Worm (Caenorhabditis elegans) whole organism, early embryonic: ENCODE measurements around the gene F15H10.12.

Experiments
- B0310.2 ChIP-seq: sonication (generic microtip); optimal IDR thresholded peaks from 2 replicates; lab custom pipeline; 2016; ENCODE audit warnings: mild to moderate bottlenecking, missing genetic modification characterization, missing compliant biosample characterization
- F13C5.2 ChIP-seq: sonication (generic microtip); optimal IDR thresholded peaks from 2 replicates; lab custom pipeline; 2017; ENCODE audit warnings: mild to moderate bottlenecking, missing genetic modification characterization, inconsistent platforms, missing compliant biosample characterization
- aly-1 ChIP-seq: sonication (generic microtip); optimal IDR thresholded peaks from 2 replicates; lab custom pipeline; 2016; ENCODE audit warnings: missing genetic modification characterization, missing compliant biosample characterization
- ama-1 ChIP-seq: fragments of 150-350 bp; optimal IDR thresholded peaks from 2 replicates; lab custom pipeline; 2014
- ceh-13 ChIP-seq: fragments of 200-800 bp; sonication (Bioruptor generic); optimal IDR thresholded peaks from 2 replicates; lab custom pipeline; 2018; ENCODE audit warnings: mild to moderate bottlenecking, missing genetic modification characterization, missing compliant biosample characterization
- ceh-36 ChIP-seq: sonication (generic microtip); optimal IDR thresholded peaks from 2 replicates; lab custom pipeline; 2016; ENCODE audit warnings: missing genetic modification characterization, inconsistent platforms, missing compliant biosample characterization
- ets-7 ChIP-seq: sonication (generic microtip); optimal IDR thresholded peaks from 2 replicates; lab custom pipeline; 2016; ENCODE audit warnings: missing genotype, missing genetic modification characterization, missing compliant biosample characterization
- flt-1 ChIP-seq: fragments of 200-800 bp; sonication (Bioruptor generic); IDR thresholded peaks from 2 replicates; pipeline ENCODE4 v1.3.6; 2022; ENCODE audit warnings: missing genetic modification characterization, missing compliant biosample characterization
- hmbx-1 ChIP-seq: sonication (generic microtip); optimal IDR thresholded peaks from 2 replicates; lab custom pipeline; 2016; ENCODE audit warnings: mild to moderate bottlenecking, missing genetic modification characterization, missing compliant biosample characterization
- hmg-4 ChIP-seq: fragments of 200-800 bp; sonication (Bioruptor generic); optimal IDR thresholded peaks from 2 replicates; lab custom pipeline; 2018; ENCODE audit warnings: mild to moderate bottlenecking, missing genetic modification characterization, missing compliant biosample characterization
- hnd-1 ChIP-seq: sonication (generic microtip); optimal IDR thresholded peaks from 2 replicates; lab custom pipeline; 2016; ENCODE audit warnings: missing genetic modification characterization, missing compliant biosample characterization
- pes-1 ChIP-seq: fragments of 200-800 bp; sonication (Bioruptor generic); IDR thresholded peaks from 2 replicates; pipeline ENCODE4 v1.3.6; 2022; ENCODE audit warnings: missing genetic modification reagents, missing genetic modification characterization, missing compliant biosample characterization
- scrt-1 ChIP-seq: fragments of 200-800 bp; sonication (Bioruptor generic); IDR thresholded peaks from 2 replicates; pipeline ENCODE4 v1.3.6; 2022; ENCODE audit warnings: missing genetic modification characterization, missing compliant biosample characterization
- sea-1 ChIP-seq: fragments of 200-800 bp; sonication (Bioruptor generic); conservative IDR thresholded peaks from 2 replicates; pipeline ENCODE4 v1.3.6; 2022; ENCODE audit warnings: missing genetic modification characterization, missing compliant biosample characterization
- tbx-11 ChIP-seq: fragments of 200-800 bp; sonication (Bioruptor generic); IDR thresholded peaks from 2 replicates; pipeline ENCODE4 v1.3.6; 2022; ENCODE audit warnings: missing genetic modification characterization, missing compliant biosample characterization
- tbx-37 ChIP-seq: fragments of 200-800 bp; sonication (Bioruptor generic); conservative IDR thresholded peaks from 2 replicates; pipeline ENCODE4 v1.3.6; 2022; ENCODE audit warnings: missing genetic modification reagents, missing genetic modification characterization, missing compliant biosample characterization
- tra-4 ChIP-seq: sonication (generic microtip); optimal IDR thresholded peaks from 2 replicates; lab custom pipeline; 2017; ENCODE audit warnings: missing genetic modification characterization, missing compliant biosample characterization

F15H10.12 gene

DNA sequence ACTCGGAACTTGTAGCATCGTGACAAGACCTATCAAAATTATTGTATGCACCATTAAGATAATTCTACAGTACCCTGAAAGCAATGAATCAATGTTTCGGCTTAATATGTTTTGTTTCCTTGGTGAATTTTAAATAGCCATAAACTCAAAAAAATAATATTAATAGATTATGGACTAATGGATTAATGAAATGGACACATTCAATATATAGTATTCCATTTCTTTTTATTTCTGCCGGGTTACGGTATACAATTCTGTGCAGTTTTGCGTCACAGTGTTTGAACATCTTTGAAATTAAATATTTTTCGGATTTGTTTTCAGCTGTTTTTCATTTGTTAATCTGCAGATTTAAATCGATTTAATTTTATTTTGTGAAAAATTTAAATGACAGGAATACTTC lies 26.7 kb upstream of the F15H10.12 start, which contains the start of gene set-22:
Gene set-22, plus strand, starts transcription at position 301 of the 400 bp plus-strand sequence.
- TF ChIP-seq scrt-1 (no peak), ceh-36 (tag; lab: Kevin White, UChicago) (no peak), ets-7 (tag; lab: Kevin White, UChicago) (no peak), tbx-11 (GFP tag; lab: Robert Waterston, UW) (no peak), ceh-13 (no peak), F13C5.2 (no peak), flt-1 (no peak), sea-1 (GFP tag; lab: Robert Waterston, UW) (no peak), ama-1 (lab: Kevin White, UChicago) (no peak), hmbx-1 (tag; lab: Kevin White, UChicago) (no peak), tra-4 (tag; lab: Kevin White, UChicago) (no peak), tbx-37 (no peak), hmg-4 (GFP tag; lab: Kevin White, UChicago) (no peak), hnd-1 (tag; lab: Kevin White, UChicago) (no peak), B0310.2 (no peak)

DNA sequence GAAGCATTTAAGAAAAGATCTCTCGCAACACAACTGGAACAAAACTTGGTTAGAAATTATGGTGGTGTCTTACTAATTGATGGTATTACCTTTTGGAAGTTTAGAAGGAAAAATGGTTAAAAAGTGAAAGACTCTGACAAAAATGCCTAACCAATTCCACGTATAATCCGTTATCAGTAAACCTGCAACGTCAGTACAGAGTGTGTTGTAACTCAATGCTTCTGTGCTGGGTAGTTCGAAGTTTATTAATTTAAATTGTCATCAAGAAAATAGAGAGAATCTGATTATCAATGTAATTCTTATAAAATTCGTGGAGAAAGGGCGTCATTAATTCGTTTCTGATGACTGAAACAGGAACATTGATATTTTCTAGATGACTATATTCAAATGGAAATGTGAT lies 25.3 kb upstream of the F15H10.12 start:
- TF ChIP-seq B0310.2 (no peak), flt-1 (no peak), sea-1 (GFP tag; lab: Robert Waterston, UW) (no peak), ets-7 (tag; lab: Kevin White, UChicago) (no peak), aly-1 (tag; lab: Kevin White, UChicago) (no peak), scrt-1 (no peak), tra-4 (tag; lab: Kevin White, UChicago) (no peak), ama-1 (lab: Kevin White, UChicago) (no peak), hnd-1 (tag; lab: Kevin White, UChicago) (no peak), ceh-13 (no peak), tbx-11 (GFP tag; lab: Robert Waterston, UW) (no peak)

- TF ChIP-seq hmg-4 (GFP tag; lab: Kevin White, UChicago) (no peak), ceh-36 (tag; lab: Kevin White, UChicago) (no peak), tbx-37 (no peak), aly-1 (tag; lab: Kevin White, UChicago) (no peak), hnd-1 (tag; lab: Kevin White, UChicago) (no peak), ceh-13 (no peak)
Measured at ce11 chrV:10433721-10434120, 23.8 kb upstream of the F15H10.12 start, which contains the start of gene Y32F6A.4. Gene Y32F6A.4, minus strand, starts transcription at chrV:10434067.

- TF ChIP-seq F13C5.2 (no peak), tbx-37 (no peak)
Measured at ce11 chrV:10432607-10433006, 22.7 kb upstream of the F15H10.12 start.

- TF ChIP-seq sea-1 (GFP tag; lab: Robert Waterston, UW) (no peak), ama-1 (lab: Kevin White, UChicago) (no peak), ceh-36 (tag; lab: Kevin White, UChicago) (no peak), B0310.2 (no peak), F13C5.2 (no peak), hmbx-1 (tag; lab: Kevin White, UChicago) (no peak), pes-1 (no peak), ceh-13 (no peak)
Measured at ce11 chrV:10428608-10429007, 18.7 kb upstream of the F15H10.12 start, which contains the start of gene tag-314. Gene tag-314, minus strand, starts transcription at chrV:10428708.

DNA sequence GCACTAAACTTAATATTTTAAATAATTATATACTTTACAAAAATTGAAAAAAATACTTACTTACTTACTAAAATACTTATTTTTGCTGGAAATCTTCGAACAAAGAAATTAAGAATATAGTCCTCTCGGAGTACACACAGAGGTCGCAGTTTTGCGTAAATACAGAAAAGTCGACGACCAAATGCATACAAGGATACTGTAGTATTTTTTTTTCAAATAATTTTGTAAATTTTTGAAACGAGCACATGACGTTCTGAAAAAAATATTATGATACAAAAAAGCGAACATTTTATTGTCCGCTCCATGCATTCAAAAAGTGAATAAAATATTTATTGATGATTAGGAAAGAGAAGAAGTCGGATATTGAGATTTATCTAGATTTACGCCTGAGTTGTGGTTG lies 16.4 kb upstream of the F15H10.12 start, which contains the start of gene apc-10:
Gene apc-10, minus strand, starts transcription at position 101 of the 400 bp plus-strand sequence.
- TF ChIP-seq sea-1 (GFP tag; lab: Robert Waterston, UW): no peak
- TF ChIP-seq aly-1 (tag; lab: Kevin White, UChicago): no peak
- no peak for TF ChIP-seq ceh-13
- no peak for TF ChIP-seq tbx-11 (GFP tag; lab: Robert Waterston, UW)
- no peak for TF ChIP-seq B0310.2
- TF ChIP-seq hmbx-1 (tag; lab: Kevin White, UChicago): no peak
- TF ChIP-seq ets-7 (tag; lab: Kevin White, UChicago): no peak
- no peak for TF ChIP-seq tbx-37
- no peak for TF ChIP-seq tra-4 (tag; lab: Kevin White, UChicago)
- no peak for TF ChIP-seq hnd-1 (tag; lab: Kevin White, UChicago)
- no peak for TF ChIP-seq scrt-1
- no peak for TF ChIP-seq ceh-36 (tag; lab: Kevin White, UChicago)
- TF ChIP-seq ama-1 (lab: Kevin White, UChicago): no peak
- TF ChIP-seq F13C5.2: no peak
- TF ChIP-seq pes-1: no peak
- no peak for TF ChIP-seq flt-1

DNA sequence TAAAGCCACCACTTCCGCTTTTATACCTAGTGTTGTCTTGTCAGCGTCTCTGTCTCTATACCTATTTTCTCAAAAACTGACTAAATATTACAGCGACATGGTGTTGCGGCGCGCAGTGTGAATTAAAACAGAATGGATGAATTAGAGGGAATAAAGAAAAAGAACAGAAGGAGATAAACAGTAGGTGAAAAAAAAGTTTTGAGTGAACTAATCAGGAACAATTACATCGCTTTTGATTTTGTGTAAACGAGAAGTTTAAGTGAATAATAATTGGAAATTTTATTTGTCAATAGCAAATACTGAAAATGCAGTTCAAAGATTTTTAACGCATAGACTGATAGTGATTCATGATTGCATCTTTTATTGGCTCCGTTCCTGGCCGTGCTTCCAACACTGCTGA lies 15.2 kb upstream of the F15H10.12 start, which contains the start of gene col-12:
Gene col-12, minus strand, starts transcription at position 101 of the 400 bp plus-strand sequence.
- TF ChIP-seq pes-1 (no peak), hmg-4 (GFP tag; lab: Kevin White, UChicago) (no peak), ama-1 (lab: Kevin White, UChicago) (no peak), sea-1 (GFP tag; lab: Robert Waterston, UW) (no peak), flt-1 (no peak), tbx-11 (GFP tag; lab: Robert Waterston, UW) (no peak), aly-1 (tag; lab: Kevin White, UChicago) (no peak), hmbx-1 (tag; lab: Kevin White, UChicago) (no peak)

ce11 chrV:10423511-10423910 lies 13.6 kb upstream of the F15H10.12 start:
- no peak for TF ChIP-seq pes-1
- no peak for TF ChIP-seq flt-1

DNA sequence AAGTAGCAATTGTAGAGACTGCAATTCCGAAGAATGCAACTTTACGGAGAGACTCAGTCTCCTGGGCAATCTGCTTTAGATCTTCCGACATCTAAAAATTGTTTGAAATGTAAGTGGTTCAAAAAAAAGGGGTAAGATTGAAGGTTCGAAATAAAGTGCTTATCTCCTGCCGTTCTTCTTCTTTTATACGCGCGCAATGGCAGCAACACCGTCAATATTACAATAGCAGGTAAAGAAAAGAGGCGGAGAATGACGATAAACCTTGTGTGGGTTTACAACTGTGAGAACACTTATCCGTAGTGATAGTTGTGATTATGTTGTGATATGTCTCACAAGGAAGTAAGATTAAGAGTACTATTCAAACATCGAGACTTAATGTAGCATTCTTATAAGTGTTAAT lies 11.9 kb upstream of the F15H10.12 start, which contains the start of gene col-13:
Gene col-13, minus strand, starts transcription at position 101 of the 400 bp plus-strand sequence.
- no peak for TF ChIP-seq sea-1 (GFP tag; lab: Robert Waterston, UW)
- TF ChIP-seq ama-1 (lab: Kevin White, UChicago): no peak
- TF ChIP-seq tbx-11 (GFP tag; lab: Robert Waterston, UW): no peak
- no peak for TF ChIP-seq ceh-36 (tag; lab: Kevin White, UChicago)
- no peak for TF ChIP-seq tra-4 (tag; lab: Kevin White, UChicago)
- TF ChIP-seq F13C5.2: no peak
- no peak for TF ChIP-seq pes-1
- no peak for TF ChIP-seq aly-1 (tag; lab: Kevin White, UChicago)
- no peak for TF ChIP-seq hmbx-1 (tag; lab: Kevin White, UChicago)
- TF ChIP-seq ceh-13: no peak
- no peak for TF ChIP-seq flt-1
- TF ChIP-seq hnd-1 (tag; lab: Kevin White, UChicago): no peak
- no peak for TF ChIP-seq scrt-1
- no peak for TF ChIP-seq ets-7 (tag; lab: Kevin White, UChicago)
- TF ChIP-seq B0310.2: no peak
- TF ChIP-seq hmg-4 (GFP tag; lab: Kevin White, UChicago): no peak
